Fruit fly (Drosophila melanogaster) whole organism, pupa: ENCODE measurements around the gene brm.

Experiments used
- CG10348 ChIP-seq: fragments of 200-800 bp; sonication (Bioruptor generic); IDR thresholded peaks from 2 replicates; pipeline ENCODE4 v1.3.6; 2022; ENCODE audit warnings: missing biosample characterization, missing genetic modification characterization
- CG12605 ChIP-seq: fragments of 200-800 bp; sonication (Bioruptor generic); IDR thresholded peaks from 2 replicates; pipeline ENCODE4 v1.3.6; 2022; ENCODE audit warnings: missing biosample characterization, missing genetic modification characterization
- CG13204 ChIP-seq: fragments of 200-800 bp; sonication (Bioruptor generic); optimal IDR thresholded peaks from 2 replicates; lab custom pipeline; 2018; ENCODE audit warnings: missing biosample characterization, mild to moderate bottlenecking, missing genetic modification characterization, moderate library complexity
- CG14655 ChIP-seq: fragments of 200-800 bp; sonication (Bioruptor generic); optimal IDR thresholded peaks from 3 replicates; lab custom pipeline; 2017; ENCODE audit warnings: mild to moderate bottlenecking, missing biosample characterization, missing genetic modification reagents, missing genetic modification characterization
- CG15710 ChIP-seq: fragments of 200-800 bp; sonication (Bioruptor generic); optimal IDR thresholded peaks from 2 replicates; lab custom pipeline; 2018; ENCODE audit warnings: missing biosample characterization, mild to moderate bottlenecking, missing genetic modification characterization, moderate library complexity
- CG17806 ChIP-seq: fragments of 200-800 bp; sonication (Bioruptor generic); optimal IDR thresholded peaks from 2 replicates; lab custom pipeline; 2018; ENCODE audit warnings: missing biosample characterization, mild to moderate bottlenecking, missing genetic modification characterization, moderate library complexity
- CG32121 ChIP-seq: fragments of 200-800 bp; sonication (Bioruptor generic); IDR thresholded peaks from 2 replicates; pipeline ENCODE4 v1.3.6; 2022; ENCODE audit warnings: missing biosample characterization, missing genetic modification characterization
- CG34367 ChIP-seq: fragments of 200-800 bp; sonication (Bioruptor generic); optimal IDR thresholded peaks from 2 replicates; lab custom pipeline; 2018; ENCODE audit warnings: missing biosample characterization, mild to moderate bottlenecking, missing genetic modification characterization
- CG4496 ChIP-seq: fragments of 200-800 bp; sonication (Bioruptor generic); IDR thresholded peaks from 3 replicates; pipeline ENCODE4 v1.3.6; 2022; ENCODE audit warnings: missing biosample characterization, missing genetic modification characterization
- CG8159 ChIP-seq: fragments of 200-800 bp; sonication (Bioruptor generic); optimal IDR thresholded peaks from 3 replicates; lab custom pipeline; 2018; ENCODE audit warnings: missing biosample characterization, mild to moderate bottlenecking, missing genetic modification characterization, moderate library complexity
- CG8301 ChIP-seq: fragments of 200-800 bp; sonication (Bioruptor generic); optimal IDR thresholded peaks from 2 replicates; lab custom pipeline; 2018; ENCODE audit warnings: missing biosample characterization, mild to moderate bottlenecking, missing genetic modification characterization
- CG9948 ChIP-seq: fragments of 200-800 bp; sonication (Bioruptor generic); optimal IDR thresholded peaks from 2 replicates; lab custom pipeline; 2018; ENCODE audit warnings: missing biosample characterization, mild to moderate bottlenecking, missing genetic modification characterization, moderate library complexity
- D1 ChIP-seq: fragments of 200-800 bp; sonication (Bioruptor generic); optimal IDR thresholded peaks from 2 replicates; lab custom pipeline; 2018; ENCODE audit warnings: missing biosample characterization, mild to moderate bottlenecking, missing genetic modification characterization, moderate library complexity
- EcR ChIP-seq: fragments of 200-800 bp; sonication (Bioruptor generic); optimal IDR thresholded peaks from 3 replicates; lab custom pipeline; 2019; ENCODE audit warnings: missing biosample characterization, missing genetic modification characterization, mild to moderate bottlenecking, moderate library complexity, missing genetic modification reagents
- Ets98B ChIP-seq: fragments of 200-800 bp; sonication (Bioruptor generic); IDR thresholded peaks from 2 replicates; pipeline ENCODE4 v1.3.6; 2022; ENCODE audit warnings: missing biosample characterization, missing genetic modification characterization
- Pif1A ChIP-seq: fragments of 200-800 bp; sonication (Bioruptor generic); optimal IDR thresholded peaks from 3 replicates; lab custom pipeline; 2016; ENCODE audit warnings: missing biosample characterization, missing genetic modification characterization
- Pif1B ChIP-seq: fragments of 200-800 bp; sonication (Bioruptor generic); optimal IDR thresholded peaks from 3 replicates; lab custom pipeline; 2016; ENCODE audit warnings: missing biosample characterization, missing genetic modification characterization
- Snoo ChIP-seq: fragments of 200-800 bp; sonication (Bioruptor generic); optimal IDR thresholded peaks from 3 replicates; lab custom pipeline; 2017; ENCODE audit warnings: missing biosample characterization, mild to moderate bottlenecking, missing genetic modification characterization, inconsistent platforms
- fd96Ca ChIP-seq: fragments of 200-800 bp; sonication (Bioruptor generic); IDR thresholded peaks from 3 replicates; pipeline ENCODE4 v1.3.6; 2022; ENCODE audit warnings: missing biosample characterization, missing genetic modification characterization
- gl ChIP-seq: fragments of 200-800 bp; sonication (Bioruptor generic); optimal IDR thresholded peaks from 2 replicates; lab custom pipeline; 2018; ENCODE audit warnings: missing biosample characterization, mild to moderate bottlenecking, missing genetic modification characterization
- rn ChIP-seq: fragments of 200-800 bp; sonication (Bioruptor generic); IDR thresholded peaks from 2 replicates; pipeline ENCODE4 v1.3.6; 2022; ENCODE audit warnings: missing biosample characterization, missing genetic modification characterization

The brm gene

DNA sequence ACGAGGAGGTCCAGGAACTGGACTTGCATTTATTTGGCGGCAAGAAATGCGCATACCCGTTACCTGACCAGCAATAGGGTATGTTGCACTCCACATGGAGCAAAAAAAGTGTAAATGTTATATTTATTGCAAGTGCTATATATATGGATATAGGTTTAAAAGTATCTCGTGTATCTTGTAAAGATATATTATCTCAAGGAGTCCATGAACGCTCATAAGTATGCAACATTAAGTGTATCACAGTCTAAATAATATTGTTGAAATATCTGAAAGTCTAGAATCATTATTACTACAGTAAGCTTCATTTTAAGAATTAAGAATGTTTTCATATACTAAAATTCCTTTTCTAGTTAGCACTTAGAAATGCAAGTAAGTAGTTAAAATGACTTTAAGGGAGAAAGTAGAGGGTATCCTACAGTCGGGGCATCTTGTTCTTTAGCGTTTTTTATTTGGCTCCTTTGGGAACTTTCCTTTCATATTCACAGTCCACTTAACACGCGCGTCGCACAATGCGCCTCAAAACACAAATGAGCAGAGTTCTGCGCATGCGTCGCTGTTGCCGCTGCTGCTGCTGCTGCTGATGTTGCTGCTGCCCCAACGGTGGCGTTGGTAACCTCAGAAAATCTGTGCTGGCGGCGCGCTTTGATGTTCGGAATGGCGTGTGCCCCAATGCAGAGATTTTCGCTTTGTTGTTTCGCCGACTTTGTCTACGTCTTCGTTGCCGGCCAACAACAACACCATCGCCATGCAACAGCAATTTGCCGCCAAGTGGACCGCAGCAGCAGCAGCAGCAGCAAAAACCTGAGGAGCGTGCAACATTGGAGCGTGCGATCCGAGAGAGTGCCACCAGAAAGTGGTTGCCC, 36.7 kb upstream of the brm start:
- TF ChIP-seq CG34367 = no peak
- no peak for TF ChIP-seq CG10348 (GFP tag; lab: Robert Waterston, UW)
- TF ChIP-seq CG14655 = peak; percentile 75
- no peak for TF ChIP-seq Ets98B (GFP tag; lab: Robert Waterston, UW)
- no peak for TF ChIP-seq CG15710 (tag; lab: Kevin White, UChicago)
- no peak for TF ChIP-seq CG4496
- TF ChIP-seq CG8159 (tag; lab: Kevin White, UChicago) = peak; percentile 33
- TF ChIP-seq CG12605 = no peak
- no peak for TF ChIP-seq EcR (GFP tag; lab: Kevin White, UChicago)
- peak; percentile 45 for TF ChIP-seq CG9948 (tag; lab: Kevin White, UChicago)
- peak; percentile 59 for TF ChIP-seq CG8301
- no peak for TF ChIP-seq D1 (tag; lab: Kevin White, UChicago)
- peak; percentile 15 for TF ChIP-seq Snoo (tag; lab: Kevin White, UChicago)
- no peak for TF ChIP-seq gl (tag; lab: Kevin White, UChicago)
- no peak for TF ChIP-seq CG32121 (GFP tag; lab: Robert Waterston, UW)
- TF ChIP-seq CG17806 (tag; lab: Kevin White, UChicago) = peak; percentile 6
- TF ChIP-seq Pif1B (GFP tag; lab: Kevin White, UChicago) = no peak
- no peak for TF ChIP-seq CG13204 (GFP tag; lab: Kevin White, UChicago)
- no peak for TF ChIP-seq fd96Ca
- no peak for TF ChIP-seq Pif1A (GFP tag; lab: Kevin White, UChicago)
- TF ChIP-seq rn (GFP tag; lab: Robert Waterston, UW) = no peak

DNA sequence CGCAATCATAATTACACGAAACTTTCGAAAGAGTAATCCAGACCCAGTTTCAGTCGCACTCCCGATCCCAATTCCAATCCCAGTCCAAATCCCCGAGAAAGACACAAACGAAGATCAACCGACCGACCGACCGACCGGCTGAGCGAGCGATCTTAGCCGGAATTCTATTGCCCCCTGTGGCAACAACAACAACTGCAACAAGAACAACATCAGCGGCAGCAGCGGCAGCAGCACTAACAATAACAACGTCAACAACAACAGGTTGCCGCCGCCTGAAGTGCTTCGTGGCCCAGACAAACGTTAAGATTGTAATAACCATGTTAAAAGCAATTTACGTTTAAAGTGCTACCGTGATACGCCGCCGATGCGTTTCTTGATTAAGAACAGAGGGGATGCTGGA, 36.1 kb upstream of the brm start:
- TF ChIP-seq EcR (GFP tag; lab: Kevin White, UChicago) = no peak
- TF ChIP-seq CG13204 (GFP tag; lab: Kevin White, UChicago) = peak; percentile 37
- 0 out of 3 replicates have a peak, but pooled peaks have one; percentile 21 for TF ChIP-seq CG4496

DNA sequence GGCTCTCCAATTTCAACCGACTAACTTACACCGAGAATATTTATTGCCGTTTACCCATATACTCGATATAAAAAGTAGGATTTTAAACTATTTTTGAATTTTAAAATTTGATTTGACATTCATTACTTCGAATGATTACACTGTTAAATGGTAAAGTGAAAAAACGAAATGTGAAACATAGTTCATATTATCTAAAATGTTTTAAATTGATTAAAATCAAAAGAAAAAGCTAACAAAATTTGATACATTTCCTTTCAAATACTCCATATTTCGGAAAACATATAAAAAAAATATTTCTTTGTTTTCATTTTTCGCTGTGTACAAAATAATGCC, 35.5 kb upstream of the brm start:
- TF ChIP-seq CG34367 (no peak), CG15710 (tag; lab: Kevin White, UChicago) (no peak), CG9948 (tag; lab: Kevin White, UChicago) (peak; percentile 8), CG14655 (peak; percentile 31), Ets98B (GFP tag; lab: Robert Waterston, UW) (no peak), CG12605 (no peak), Pif1A (GFP tag; lab: Kevin White, UChicago) (no peak), gl (tag; lab: Kevin White, UChicago) (no peak), CG8159 (tag; lab: Kevin White, UChicago) (peak; percentile 42), D1 (tag; lab: Kevin White, UChicago) (no peak), EcR (GFP tag; lab: Kevin White, UChicago) (no peak), Snoo (tag; lab: Kevin White, UChicago) (no peak), Pif1B (GFP tag; lab: Kevin White, UChicago) (no peak), CG8301 (peak; percentile 30), CG32121 (GFP tag; lab: Robert Waterston, UW) (no peak)

DNA sequence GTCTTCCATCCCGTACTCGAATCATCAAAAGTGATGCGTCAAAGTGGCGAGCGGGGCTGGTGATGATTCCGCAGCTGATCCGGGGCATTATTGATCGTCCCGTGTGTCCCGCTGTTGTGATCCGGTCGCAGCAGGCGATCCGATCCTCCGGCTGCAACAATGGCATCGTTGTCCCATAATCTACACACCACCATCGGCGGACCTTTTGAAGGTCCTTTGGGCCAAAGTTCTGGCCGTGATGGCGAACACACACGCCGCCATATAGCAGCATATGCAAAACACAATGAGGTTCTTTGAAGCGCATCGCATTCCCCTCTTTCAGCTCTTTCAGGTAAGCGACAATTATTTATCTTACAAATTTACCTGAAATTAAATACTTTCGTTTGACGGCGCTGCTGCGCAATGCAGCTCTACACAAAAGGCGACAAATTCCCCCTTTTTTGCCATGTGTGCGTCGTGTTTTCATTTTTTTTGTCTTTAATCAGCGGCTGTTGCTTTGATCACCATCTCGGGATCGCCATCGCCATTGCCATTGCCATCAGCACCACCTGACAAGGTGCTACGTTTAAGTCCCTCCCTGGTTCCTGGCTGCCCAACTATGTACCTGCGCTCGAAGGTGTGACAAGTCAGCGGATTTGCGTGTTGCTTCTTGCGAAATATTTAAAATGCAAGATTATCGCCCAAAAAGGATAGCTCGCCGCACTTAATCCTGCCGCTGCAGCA, 35.0 kb upstream of the brm start:
- TF ChIP-seq CG17806 (tag; lab: Kevin White, UChicago) = no peak
- TF ChIP-seq CG9948 (tag; lab: Kevin White, UChicago) = no peak
- TF ChIP-seq CG15710 (tag; lab: Kevin White, UChicago) = no peak

DNA sequence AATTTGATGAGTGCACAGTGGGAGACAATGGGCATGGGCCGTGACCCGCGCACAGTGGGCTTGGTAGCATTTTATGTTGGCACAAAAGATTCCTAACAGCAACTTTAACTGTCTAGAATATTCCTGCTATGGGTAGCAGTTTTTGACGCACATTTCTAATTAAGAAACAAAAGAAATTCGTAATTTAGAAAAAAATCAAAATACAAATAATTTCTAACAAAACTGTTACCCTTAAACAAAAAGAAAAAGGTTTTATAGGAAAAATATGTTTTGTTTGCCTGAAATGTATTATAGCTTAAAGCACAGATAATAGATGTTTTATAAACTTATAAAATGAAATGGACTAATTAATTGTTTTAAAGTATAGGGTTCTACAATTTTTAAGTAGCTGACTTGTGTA, 34.2 kb upstream of the brm start:
- TF ChIP-seq CG8159 (tag; lab: Kevin White, UChicago) (peak; percentile 46), CG14655 (peak; percentile 32), CG9948 (tag; lab: Kevin White, UChicago) (peak; percentile 21), CG32121 (GFP tag; lab: Robert Waterston, UW) (no peak)
- TF ChIP-seq, all 21 proteins: peak for 3
